Fruit fly (Drosophila melanogaster): ENCODE results near the gene jar.

jar gene

DNA sequence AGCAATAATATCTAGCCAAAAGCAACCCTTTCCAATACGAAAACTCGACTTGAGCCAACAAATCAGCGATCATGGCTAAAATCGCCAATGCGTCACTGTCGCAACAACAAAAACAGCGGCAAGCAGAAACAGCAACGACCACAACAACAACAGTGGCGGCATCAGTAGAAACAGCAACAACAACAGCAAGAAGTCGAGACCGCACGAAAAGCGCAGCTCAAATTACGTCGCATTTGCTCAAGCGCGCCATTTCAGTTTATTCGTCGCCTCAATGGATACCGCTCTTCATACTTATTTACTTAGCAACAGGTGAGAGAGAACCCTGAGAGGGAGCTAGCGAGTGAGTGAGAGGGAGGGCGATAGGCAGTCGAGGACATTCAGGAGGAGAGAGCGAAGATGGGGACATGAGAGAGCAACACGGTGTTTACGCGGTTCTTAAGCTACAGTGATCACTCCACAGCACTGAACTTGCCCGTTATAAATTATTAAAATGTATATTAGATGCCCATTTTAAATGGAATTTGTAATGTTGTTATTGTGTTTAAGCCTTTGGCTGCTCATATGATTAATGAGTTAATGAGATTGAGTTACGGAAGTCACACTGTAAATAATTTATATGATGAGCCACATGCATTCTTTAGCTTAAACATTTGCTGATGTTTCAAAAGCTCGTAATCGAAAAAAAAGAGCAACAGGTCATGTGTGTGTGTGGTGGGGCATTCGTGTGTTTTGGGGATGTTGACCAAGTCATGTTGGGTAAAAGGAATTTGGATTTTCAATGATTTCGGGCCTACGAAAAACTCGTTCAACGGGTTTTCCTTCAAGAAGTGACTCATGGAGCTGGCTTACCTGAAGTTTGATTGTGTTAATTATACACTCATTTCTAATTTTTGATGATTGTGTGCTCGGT lies 24.8 kb upstream of the jar start (continued):
- no peak for TF ChIP-seq pfk (GFP tag; optimal IDR thresholded peaks at IDR 0.05)
- no peak for TF ChIP-seq Dfd (GFP tag; optimal IDR thresholded peaks at IDR 0.05)
- peak; percentile 45 for TF ChIP-seq her (GFP tag; optimal IDR thresholded peaks at IDR 0.05)
- TF ChIP-seq tll (GFP tag; optimal IDR thresholded peaks at IDR 0.05): no peak
- TF ChIP-seq CG12104 (GFP tag; optimal IDR thresholded peaks at IDR 0.05): peak; percentile 63
- peak; percentile 52 for TF ChIP-seq CG2202 (tag; optimal IDR thresholded peaks at IDR 0.05)
- peak; percentile 85 for TF ChIP-seq CoRest (tag; optimal IDR thresholded peaks at IDR 0.05)
- TF ChIP-seq zfh1 (GFP tag; IDR thresholded peaks at IDR 0.05): peak; percentile 88
- TF ChIP-seq Blimp-1 (GFP tag; optimal IDR thresholded peaks at IDR 0.05): peak; percentile 64
- TF ChIP-seq CG14710 (tag; optimal IDR thresholded peaks at IDR 0.05): peak; percentile 67
- no peak for TF ChIP-seq CG5180 (GFP tag; optimal IDR thresholded peaks at IDR 0.05)
- TF ChIP-seq cwo (GFP tag; optimal IDR thresholded peaks at IDR 0.05): no peak
- peak; percentile 77 for TF ChIP-seq Dek (tag; optimal IDR thresholded peaks at IDR 0.05)
- peak; percentile 78 for TF ChIP-seq PHDP (tag; optimal IDR thresholded peaks at IDR 0.05)
- TF ChIP-seq Eip74EF (GFP tag; optimal IDR thresholded peaks at IDR 0.05): peak in 1 of 2 experiments; percentile 63
- TF ChIP-seq Atf6 (GFP tag; IDR thresholded peaks at IDR 0.05): peak; percentile 71
- TF ChIP-seq sr (GFP tag; IDR thresholded peaks at IDR 0.05): no peak
- TF ChIP-seq Dbx (GFP tag; IDR thresholded peaks at IDR 0.05): peak; percentile 77
- peak; percentile 80 for TF ChIP-seq sob (GFP tag; IDR thresholded peaks at IDR 0.05)
- TF ChIP-seq Gug (GFP tag; IDR thresholded peaks at IDR 0.05): peak; percentile 76
- TF ChIP-seq ssp (GFP tag; IDR thresholded peaks at IDR 0.05): peak; percentile 46
- peak; percentile 44 for TF ChIP-seq CHES-1-like (GFP tag; optimal IDR thresholded peaks at IDR 0.05)
- TF ChIP-seq CG1832 (GFP tag; optimal IDR thresholded peaks at IDR 0.05): peak; percentile 72
- peak; percentile 82 for TF ChIP-seq wdn (GFP tag; IDR thresholded peaks at IDR 0.05)
- TF ChIP-seq eyg (GFP tag; optimal IDR thresholded peaks at IDR 0.05): peak; percentile 32
- TF ChIP-seq Lpt (GFP tag; optimal IDR thresholded peaks at IDR 0.05): no peak
- TF ChIP-seq CG18262 (tag; optimal IDR thresholded peaks at IDR 0.05): peak; percentile 81
- TF ChIP-seq Asciz (GFP tag; optimal IDR thresholded peaks at IDR 0.05): peak; percentile 52
- peak; percentile 72; the same call in 2 of the 3 replicates for TF ChIP-seq ken (GFP tag; IDR thresholded peaks at IDR 0.05)
- TF ChIP-seq CG13775 (GFP tag; optimal IDR thresholded peaks at IDR 0.05): peak; percentile 77
- peak; percentile 31 for TF ChIP-seq sqz (GFP tag; optimal IDR thresholded peaks at IDR 0.05)
- peak; percentile 75 for TF ChIP-seq az2 (GFP tag; optimal IDR thresholded peaks at IDR 0.05)
- peak; percentile 87 for TF ChIP-seq CG7839 (tag; optimal IDR thresholded peaks at IDR 0.05)
- peak; percentile 82 for TF ChIP-seq Taf1 (GFP tag; IDR thresholded peaks at IDR 0.05)
- TF ChIP-seq CG17612 (GFP tag; IDR thresholded peaks at IDR 0.05): peak; percentile 55; the same call in 1 of the 2 replicates
- peak; percentile 83 for TF ChIP-seq CG9817 (tag; optimal IDR thresholded peaks at IDR 0.05)
- TF ChIP-seq da (GFP tag; optimal IDR thresholded peaks at IDR 0.05): no peak
- peak; percentile 60 for TF ChIP-seq CG17568 (GFP tag; optimal IDR thresholded peaks at IDR 0.05)
- no peak for TF ChIP-seq amos (GFP tag; IDR thresholded peaks at IDR 0.05; ENCODE audit: partially characterized antibody)
- TF ChIP-seq Meics (GFP tag; optimal IDR thresholded peaks at IDR 0.05): peak; percentile 5
- TF ChIP-seq CG10431 (GFP tag; optimal IDR thresholded peaks at IDR 0.05): no peak
- no peak for TF ChIP-seq yki (optimal IDR thresholded peaks at IDR 0.05)
- TF ChIP-seq Kr (GFP tag; optimal IDR thresholded peaks at IDR 0.05): no peak
- TF ChIP-seq twi (tag; optimal IDR thresholded peaks at IDR 0.05): peak; percentile 53
- no peak for TF ChIP-seq Sin3A (optimal IDR thresholded peaks at IDR 0.05)
- TF ChIP-seq inv (GFP tag; IDR thresholded peaks at IDR 0.05; ENCODE audit: partially characterized antibody): no peak
- TF ChIP-seq rib (GFP tag; IDR thresholded peaks at IDR 0.05): no peak
- TF ChIP-seq sens-2 (GFP tag; IDR thresholded peaks at IDR 0.05): peak; percentile 17; the same call in 1 of the 2 replicates
- TF ChIP-seq Antp (GFP tag; optimal IDR thresholded peaks at IDR 0.05): peak; percentile 65

Measured in whole organism, embryonic.